Fruit fly (Drosophila melanogaster) whole organism: Measurements from ENCODE around the gene snz.

Experiments used
- CG8478 ChIP-seq: fragments of >200 bp; optimal IDR thresholded peaks from 2 replicates; lab custom pipeline; 2018; ENCODE audit warnings: inconsistent platforms
- Dll ChIP-seq: fragments of >200 bp; optimal IDR thresholded peaks from 2 replicates; lab custom pipeline; 2017
- EcR ChIP-seq, 2 experiments: fragments of >200 bp; optimal IDR thresholded peaks; 2 replicates each; lab custom pipeline; 2017; ENCODE audit warnings: missing biosample characterization in 2 of 2, missing genetic modification characterization in 2 of 2, missing genetic modification reagents in 2 of 2
- pan ChIP-seq: fragments of >200 bp; optimal IDR thresholded peaks from 2 replicates; lab custom pipeline; 2017
- psq ChIP-seq: fragments of >200 bp; optimal IDR thresholded peaks from 2 replicates; lab custom pipeline; 2017
- usp ChIP-seq: fragments of >200 bp; optimal IDR thresholded peaks from 2 replicates; lab custom pipeline; 2017; ENCODE audit warnings: missing biosample characterization, missing genetic modification characterization, mixed read lengths

The snz gene

dm6 chrX:7893411-7894122 is 18.3 kb upstream of the snz start, which contains the start of the genes CG45089, ND-MNLL and p115:
Gene CG45089, minus strand, starts transcription at chrX:7893798.
Gene ND-MNLL, minus strand, starts transcription at chrX:7893798.
Gene p115, plus strand, starts transcription at chrX:7894031.
- TF ChIP-seq usp (GFP tag; lab: Kevin White, UChicago) (no peak), EcR (GFP tag; optimal IDR thresholded peaks at IDR 0.05; lab: Kevin White, UChicago) (no peak), pan (lab: Kevin White, UChicago) (no peak), Dll (no peak), CG8478 (lab: Kevin White, UChicago) (no peak), psq (lab: Kevin White, UChicago) (no peak)

- TF ChIP-seq psq (lab: Kevin White, UChicago), result no peak
- TF ChIP-seq CG8478 (lab: Kevin White, UChicago), result no peak
- TF ChIP-seq Dll, result no peak
- no peak for TF ChIP-seq EcR (GFP tag; optimal IDR thresholded peaks at IDR 0.05; lab: Kevin White, UChicago)
- TF ChIP-seq pan (lab: Kevin White, UChicago), result no peak
- no peak for TF ChIP-seq usp (GFP tag; lab: Kevin White, UChicago)
Observed at dm6 chrX:7900659-7901058, 11.2 kb upstream of the snz start.

dm6 chrX:7901153-7902038 is 10.5 kb upstream of the snz start, which contains the start of the genes RpS6 and bys:
Gene RpS6, minus strand, starts transcription at chrX:7901331.
Gene bys, plus strand, starts transcription at chrX:7901880.
- TF ChIP-seq pan (lab: Kevin White, UChicago), result no peak
- TF ChIP-seq CG8478 (lab: Kevin White, UChicago), result no peak
- no peak for TF ChIP-seq Dll
- no peak for TF ChIP-seq usp (GFP tag; lab: Kevin White, UChicago)

- no peak for TF ChIP-seq usp (GFP tag; lab: Kevin White, UChicago)
- no peak for TF ChIP-seq pan (lab: Kevin White, UChicago)
- no peak for TF ChIP-seq EcR (GFP tag; optimal IDR thresholded peaks at IDR 0.05; lab: Kevin White, UChicago)
- no peak for TF ChIP-seq Dll
- no peak for TF ChIP-seq psq (lab: Kevin White, UChicago)
- TF ChIP-seq CG8478 (lab: Kevin White, UChicago), result no peak
Observed at dm6 chrX:7908239-7909068, 3.4 kb upstream of the snz start, which contains the start of the genes dpr14 and spidey. Gene dpr14, minus strand, starts transcription at chrX:7908286. Gene spidey, plus strand, starts transcription at chrX:7908931.

dm6 chrX:7909069-7909389 is 2.9 kb upstream of the snz start:
- no peak for TF ChIP-seq Dll
- TF ChIP-seq psq (lab: Kevin White, UChicago), result no peak
- TF ChIP-seq usp (GFP tag; lab: Kevin White, UChicago), result no peak
- no peak for TF ChIP-seq EcR (GFP tag; optimal IDR thresholded peaks at IDR 0.05; lab: Kevin White, UChicago)
- TF ChIP-seq CG8478 (lab: Kevin White, UChicago), result no peak
- TF ChIP-seq pan (lab: Kevin White, UChicago), result no peak

dm6 chrX:7909482-7909881 is 2.4 kb upstream of the snz start:
- TF ChIP-seq usp (GFP tag; lab: Kevin White, UChicago) (no peak), pan (lab: Kevin White, UChicago) (no peak), CG8478 (lab: Kevin White, UChicago) (no peak), psq (lab: Kevin White, UChicago) (no peak), Dll (no peak), EcR (GFP tag; optimal IDR thresholded peaks at IDR 0.05; lab: Kevin White, UChicago) (no peak)

dm6 chrX:7920081-7920688 is 8.3 kb downstream of the snz start, which contains the start of the genes hdm and Ykt6:
Gene hdm, minus strand, starts transcription at chrX:7920131.
Gene Ykt6, plus strand, starts transcription at chrX:7920409.
- TF ChIP-seq Dll (no peak), psq (lab: Kevin White, UChicago) (no peak), EcR (GFP tag; optimal IDR thresholded peaks at IDR 0.05; lab: Kevin White, UChicago) (no peak), pan (lab: Kevin White, UChicago) (no peak), CG8478 (lab: Kevin White, UChicago) (no peak), usp (GFP tag; lab: Kevin White, UChicago) (no peak)

dm6 chrX:7923063-7923462 is 11.2 kb downstream of the snz start:
- TF ChIP-seq usp (GFP tag; lab: Kevin White, UChicago) (no peak), pan (lab: Kevin White, UChicago) (no peak), psq (lab: Kevin White, UChicago) (no peak), Dll (no peak), EcR (GFP tag; optimal IDR thresholded peaks at IDR 0.05; lab: Kevin White, UChicago) (no peak)

dm6 chrX:7924913-7925312 is 13.0 kb downstream of the snz start:
- no peak for TF ChIP-seq usp (GFP tag; lab: Kevin White, UChicago)
- TF ChIP-seq psq (lab: Kevin White, UChicago), result no peak
- TF ChIP-seq Dll, result no peak
- TF ChIP-seq CG8478 (lab: Kevin White, UChicago), result no peak
- no peak for TF ChIP-seq EcR (GFP tag; optimal IDR thresholded peaks at IDR 0.05; lab: Kevin White, UChicago)
- TF ChIP-seq pan (lab: Kevin White, UChicago), result no peak
